Fruit fly (Drosophila melanogaster): ENCODE data around the gene Remo.

Gene Remo

dm6 chrX:13307189-13307588 is 19.3 kb downstream of the Remo start (continued):
- TF ChIP-seq CG11695 (GFP tag; IDR thresholded peaks at IDR 0.05) (no peak), Hmr (GFP tag; optimal IDR thresholded peaks at IDR 0.05) (peak; percentile 39), Tbp (GFP tag; optimal IDR thresholded peaks at IDR 0.05) (no peak), CG10462 (GFP tag; optimal IDR thresholded peaks at IDR 0.05) (peak; percentile 2), vnd (GFP tag; IDR thresholded peaks at IDR 0.05; ENCODE audit: partially characterized antibody) (no peak), Nf-YC (tag; optimal IDR thresholded peaks at IDR 0.05) (no peak), sisA (GFP tag; IDR thresholded peaks at IDR 0.05) (0 out of 2 replicates have a peak, but pooled peaks have one; percentile 16), fd64A (GFP tag; optimal IDR thresholded peaks at IDR 0.05) (no peak), PHDP (tag; optimal IDR thresholded peaks at IDR 0.05) (no peak), sug (tag; optimal IDR thresholded peaks at IDR 0.05) (peak; percentile 3), CG3995 (GFP tag; optimal IDR thresholded peaks at IDR 0.05) (no peak), Pdp1 (GFP tag; optimal IDR thresholded peaks at IDR 0.05) (peak; percentile 1 to 8), CG4282 (GFP tag; optimal IDR thresholded peaks at IDR 0.05) (no peak), Nf-YA (GFP tag; IDR thresholded peaks at IDR 0.05) (no peak), Xrp1 (GFP tag; IDR thresholded peaks at IDR 0.05) (peak; percentile 29; the same call in 1 of the 2 replicates), ind (GFP tag; optimal IDR thresholded peaks at IDR 0.05) (no peak), Fer3 (tag; optimal IDR thresholded peaks at IDR 0.05) (no peak), CG31365 (tag; optimal IDR thresholded peaks at IDR 0.05) (no peak), CG13424 (tag; optimal IDR thresholded peaks at IDR 0.05) (peak; percentile 51), Camta (GFP tag; optimal IDR thresholded peaks at IDR 0.05) (no peak), crc (GFP tag; optimal IDR thresholded peaks at IDR 0.05) (no peak), Hey (tag; optimal IDR thresholded peaks at IDR 0.05) (no peak), Lim3 (GFP tag; IDR thresholded peaks at IDR 0.05) (no peak), Gug (GFP tag; IDR thresholded peaks at IDR 0.05) (no peak), CG14965 (GFP tag; optimal IDR thresholded peaks at IDR 0.05; ENCODE audit: borderline replicate concordance) (no peak), Meics (GFP tag; optimal IDR thresholded peaks at IDR 0.05) (peak; percentile 38), Rfx (GFP tag; IDR thresholded peaks at IDR 0.05) (no peak), Lpt (GFP tag; optimal IDR thresholded peaks at IDR 0.05) (no peak), bigmax (GFP tag; optimal IDR thresholded peaks at IDR 0.05) (no peak), CG42726 (GFP tag; IDR thresholded peaks at IDR 0.05; ENCODE audit: partially characterized antibody) (no peak), Hand (GFP tag; optimal IDR thresholded peaks at IDR 0.05) (no peak), bcd (GFP tag; optimal IDR thresholded peaks at IDR 0.05) (peak; percentile 14), CG15073 (GFP tag; optimal IDR thresholded peaks at IDR 0.05) (no peak), CG13296 (GFP tag; optimal IDR thresholded peaks at IDR 0.05) (no peak), Elba2 (GFP tag; optimal IDR thresholded peaks at IDR 0.05) (no peak), CG7963 (GFP tag; IDR thresholded peaks at IDR 0.05; ENCODE audit: partially characterized antibody) (no peak), hb (GFP tag; IDR thresholded peaks at IDR 0.05; ENCODE audit: partially characterized antibody) (no peak), peb (GFP tag; IDR thresholded peaks at IDR 0.05) (no peak), CG2120 (GFP tag; optimal IDR thresholded peaks at IDR 0.05) (peak; percentile 44), Optix (GFP tag; IDR thresholded peaks at IDR 0.05) (no peak), H15 (GFP tag; IDR thresholded peaks at IDR 0.05) (no peak), CG1832 (GFP tag; optimal IDR thresholded peaks at IDR 0.05) (no peak), CG2678 (tag; optimal IDR thresholded peaks at IDR 0.05) (peak; percentile 66), HmgD (GFP tag; optimal IDR thresholded peaks at IDR 0.05) (no peak), ERR (GFP tag; optimal IDR thresholded peaks at IDR 0.05) (no peak), Fer1 (GFP tag; optimal IDR thresholded peaks at IDR 0.05) (no peak), CG12299 (tag; optimal IDR thresholded peaks at IDR 0.05) (no peak), CG30431 (GFP tag; optimal IDR thresholded peaks at IDR 0.05) (no peak), CG10366 (GFP tag; IDR thresholded peaks at IDR 0.05) (no peak), CG11247 (GFP tag; IDR thresholded peaks at IDR 0.05) (no peak), nmo (GFP tag; optimal IDR thresholded peaks at IDR 0.05) (peak; percentile 51), Taf1 (GFP tag; IDR thresholded peaks at IDR 0.05) (no peak)
